Worm (Caenorhabditis elegans) whole organism, L1 larva: ENCODE data around the gene R144.10.

Experiments
- aha-1 ChIP-seq: fragments of 150-350 bp; optimal IDR thresholded peaks from 2 replicates; lab custom pipeline; 2014; ENCODE audit warnings: missing biosample characterization, missing genetic modification characterization
- ama-1 ChIP-seq: fragments of 150-350 bp; optimal IDR thresholded peaks from 2 replicates; lab custom pipeline; 2014
- efl-3 ChIP-seq: fragments of 200-800 bp; sonication (Bioruptor generic); optimal IDR thresholded peaks from 2 replicates; lab custom pipeline; 2018; ENCODE audit warnings: mild to moderate bottlenecking, missing genetic modification characterization, missing compliant biosample characterization
- egl-27 ChIP-seq, 2 experiments: fragments of 150-350 bp in 1 of 2; sonication (generic microtip); optimal IDR thresholded peaks; 3 replicates each; lab custom pipeline; 2017 to 2018; ENCODE audit warnings: missing biosample characterization in 2 of 2, missing genetic modification characterization in 2 of 2, missing genetic modification reagents in 2 of 2
- elt-3 ChIP-seq, 6 experiments: fragments of 150-350 bp in 1 of 6; sonication (generic microtip); optimal IDR thresholded peaks; 2 replicates each; lab custom pipeline; 2017 to 2018; ENCODE audit warnings: missing biosample characterization in 6 of 6, missing genetic modification characterization in 6 of 6, inconsistent platforms in 1 of 6
- fkh-10 ChIP-seq: sonication (generic microtip); optimal IDR thresholded peaks from 2 replicates; lab custom pipeline; 2017; ENCODE audit warnings: missing biosample characterization, missing genetic modification reagents, missing genetic modification characterization
- mep-1 ChIP-seq: fragments of 150-350 bp; optimal IDR thresholded peaks from 2 replicates; lab custom pipeline; 2014; ENCODE audit warnings: missing biosample characterization, missing genetic modification characterization
- nhr-12 ChIP-seq: sonication (generic microtip); optimal IDR thresholded peaks from 2 replicates; lab custom pipeline; 2017; ENCODE audit warnings: missing biosample characterization, missing genetic modification characterization
- snpc-4 ChIP-seq: fragments of 150-350 bp; optimal IDR thresholded peaks from 2 replicates; lab custom pipeline; 2014; ENCODE audit warnings: missing biosample characterization, missing genetic modification characterization
- unc-62 ChIP-seq: fragments of 150-350 bp; optimal IDR thresholded peaks from 2 replicates; lab custom pipeline; 2014; ENCODE audit warnings: missing biosample characterization, missing genetic modification reagents, missing genetic modification characterization
- unc-86 ChIP-seq: sonication (generic microtip); optimal IDR thresholded peaks from 2 replicates; lab custom pipeline; 2016; ENCODE audit warnings: missing genetic modification characterization, missing compliant biosample characterization
- ztf-11 ChIP-seq, 2 experiments: sonication (generic microtip); optimal IDR thresholded peaks; 2 replicates each; lab custom pipeline; 2016 to 2017; ENCODE audit warnings: missing genetic modification characterization in 2 of 2, missing biosample characterization in 1 of 2, missing compliant biosample characterization in 1 of 2

ce11 chrIII:4998956-4999425, 3.1 kb downstream of the R144.10 start, which contains the start of gene smcr-8:
- no peak for TF ChIP-seq fkh-10 (GFP tag; lab: Kevin White, UChicago)
- TF ChIP-seq ama-1 (lab: Kevin White, UChicago): no peak
- no peak for TF ChIP-seq unc-62 (GFP tag; lab: Kevin White, UChicago)
- no peak for TF ChIP-seq snpc-4 (tag; lab: Kevin White, UChicago)
- TF ChIP-seq unc-86 (tag; lab: Kevin White, UChicago): no peak
- TF ChIP-seq nhr-12 (tag; lab: Kevin White, UChicago): no peak
- no peak for TF ChIP-seq aha-1 (tag; lab: Kevin White, UChicago)
- TF ChIP-seq mep-1: no peak
- no peak for TF ChIP-seq egl-27 (tag; optimal IDR thresholded peaks at IDR 0.05; lab: Kevin White, UChicago)
- TF ChIP-seq ztf-11 (tag; optimal IDR thresholded peaks at IDR 0.05; lab: Kevin White, UChicago): no peak
- no peak for TF ChIP-seq elt-3 (tag; optimal IDR thresholded peaks at IDR 0.05; lab: Kevin White, UChicago)
- no peak for TF ChIP-seq efl-3
